Fruit fly (Drosophila melanogaster) whole organism, larva: ENCODE measurements around the gene Pxd.
A peak's percentile ranks its signal among the peaks of the same experiment; 100 is the strongest.

ENCODE experiments used
- noc ChIP-seq: fragments of 200-800 bp; sonication (Bioruptor generic); optimal IDR thresholded peaks from 3 replicates; lab custom pipeline; 2019; ENCODE audit warnings: missing biosample characterization, mild to moderate bottlenecking, missing genetic modification characterization, moderate library complexity

Pxd gene

DNA sequence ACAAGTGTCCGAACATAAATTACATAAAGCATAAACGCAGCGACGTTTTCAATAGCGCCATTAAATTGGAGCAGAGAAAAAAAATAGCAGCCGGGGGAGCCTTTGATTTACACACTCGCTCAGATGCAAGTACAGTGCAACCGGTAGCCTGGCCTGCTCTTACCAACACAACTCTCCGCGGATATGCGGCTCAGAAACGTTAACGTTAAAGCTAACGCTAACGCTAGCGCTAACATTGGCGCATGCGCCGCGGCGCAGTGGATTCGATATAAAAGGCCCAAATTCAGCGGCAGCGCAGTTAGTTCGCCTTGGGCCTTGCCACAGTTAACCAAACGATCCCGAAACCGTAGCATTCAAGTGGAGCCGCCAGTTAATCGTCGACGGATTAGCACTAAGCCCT is at the start of gene Pxd:
Gene Pxd (plus strand): TSS at position 301 of the 400 bp plus-strand sequence.
- TF ChIP-seq noc (tag; lab: Kevin White, UChicago), result no peak

dm6 chr3R:16969361-16970355 is 44.7 kb upstream of the Pxd start:
- no peak for TF ChIP-seq noc (tag; lab: Kevin White, UChicago)

DNA sequence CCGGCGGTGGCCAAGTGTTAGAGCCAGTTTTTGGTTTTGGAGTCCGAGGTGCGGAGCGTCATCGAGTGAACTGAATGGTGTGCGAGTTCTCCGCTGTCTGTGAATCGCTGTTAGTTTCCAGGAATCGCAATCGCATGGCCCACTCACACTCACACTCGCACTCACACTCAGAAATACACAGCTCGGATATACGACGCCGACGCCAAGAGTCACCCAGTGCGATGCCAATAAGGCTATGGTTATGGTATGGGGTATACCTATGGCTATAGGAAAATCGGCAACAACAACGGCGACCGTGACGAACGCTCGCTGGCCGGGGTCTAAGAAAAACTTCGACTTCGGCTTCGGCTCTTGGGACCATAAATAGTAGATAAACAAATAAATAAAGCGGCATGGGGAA is 42.2 kb upstream of the Pxd start, which contains the start of gene Abd-B:
Gene Abd-B (minus strand): TSS at position 101 of the 400 bp plus-strand sequence.
- TF ChIP-seq noc (tag; lab: Kevin White, UChicago), result no peak

- TF ChIP-seq noc (tag; lab: Kevin White, UChicago), result no peak
These were observed 41.8 kb upstream of the Pxd start for dm6 chr3R:16972575-16972974.

DNA sequence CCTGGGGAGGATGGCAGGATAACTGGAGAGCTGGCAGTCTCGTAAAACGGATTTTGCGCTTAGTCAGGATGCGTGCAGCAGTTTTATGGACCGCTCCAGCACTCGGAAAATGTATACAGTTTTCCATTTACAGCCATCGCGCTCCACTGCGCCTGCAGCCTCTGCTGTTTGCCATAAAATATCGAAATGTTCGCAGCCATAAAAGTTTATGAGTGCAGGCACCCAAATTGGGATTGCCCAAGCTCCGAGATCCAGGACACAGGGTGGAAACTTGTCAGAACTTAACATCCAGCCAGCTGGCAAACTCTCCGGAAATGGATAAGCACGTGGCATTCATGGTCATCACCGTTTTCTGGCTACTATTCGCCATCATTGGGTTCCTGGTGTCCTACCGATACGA is 39.5 kb upstream of the Pxd start, which contains the start of gene VhaM9.7-d:
Gene VhaM9.7-d (plus strand): TSS at position 301 of the 400 bp plus-strand sequence.
- TF ChIP-seq noc (tag; lab: Kevin White, UChicago), result no peak

DNA sequence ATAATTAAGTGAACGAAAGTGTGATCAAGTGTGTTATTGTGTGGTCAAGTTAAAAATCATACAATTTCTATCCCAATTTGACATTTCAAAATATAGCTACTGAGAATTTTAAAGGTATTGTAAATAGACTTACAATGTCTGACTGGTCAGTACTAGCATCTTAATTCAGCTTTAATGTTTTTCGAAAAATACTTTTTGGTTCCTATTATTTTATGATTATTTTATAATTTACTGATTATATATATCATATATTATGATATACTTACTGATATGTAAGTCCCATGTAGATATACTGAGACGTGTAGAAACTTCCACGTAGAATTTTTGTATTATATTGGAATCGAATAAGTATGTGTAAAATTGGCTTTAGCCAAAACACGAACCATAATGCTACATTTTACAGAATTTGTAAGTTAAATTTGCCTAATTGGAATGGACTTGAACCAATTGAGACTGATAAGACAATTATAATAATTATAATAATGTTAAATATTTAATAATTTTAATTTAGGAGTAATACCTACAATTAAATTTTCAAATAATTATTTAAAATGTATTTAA is 36.6 kb upstream of the Pxd start, which contains the start of gene Actn3:
Gene Actn3 (minus strand): TSS at position 51 of the 561 bp plus-strand sequence.
- TF ChIP-seq noc (tag; lab: Kevin White, UChicago), result no peak

dm6 chr3R:16980958-16981623 is 33.3 kb upstream of the Pxd start:
- no peak for TF ChIP-seq noc (tag; lab: Kevin White, UChicago)

DNA sequence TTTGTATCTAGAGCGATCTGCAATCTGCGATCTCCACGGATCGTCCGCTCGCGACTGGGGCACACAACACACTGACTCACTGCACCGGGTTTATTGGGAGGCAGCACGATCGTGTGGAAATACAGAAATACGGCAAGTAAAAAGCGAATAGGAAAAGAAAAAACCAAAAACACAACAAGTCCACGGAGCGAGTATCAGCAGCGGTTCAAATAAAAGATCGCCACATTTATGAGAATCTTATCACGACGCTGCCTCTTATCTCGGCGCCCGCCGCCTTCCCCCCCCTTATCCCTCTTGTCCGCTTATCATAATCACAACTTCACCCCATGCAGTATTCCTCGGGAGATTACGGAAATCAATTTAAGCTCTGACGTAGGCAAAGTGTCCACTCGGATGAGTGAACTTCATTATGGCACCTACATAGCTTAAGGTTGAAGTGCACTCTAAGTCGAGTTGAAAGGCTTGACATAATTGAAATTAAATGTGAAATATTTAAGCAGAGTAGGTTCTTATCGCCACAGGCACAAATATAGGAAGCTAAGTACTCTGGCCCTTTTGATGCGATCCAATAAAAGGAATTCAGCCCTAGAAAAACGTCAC is 32.2 kb upstream of the Pxd start, which contains the start of gene AhcyL2:
Gene AhcyL2 (minus strand): TSS at position 51 of the 600 bp plus-strand sequence.
- peak; percentile 86 for TF ChIP-seq noc (tag; lab: Kevin White, UChicago)

DNA sequence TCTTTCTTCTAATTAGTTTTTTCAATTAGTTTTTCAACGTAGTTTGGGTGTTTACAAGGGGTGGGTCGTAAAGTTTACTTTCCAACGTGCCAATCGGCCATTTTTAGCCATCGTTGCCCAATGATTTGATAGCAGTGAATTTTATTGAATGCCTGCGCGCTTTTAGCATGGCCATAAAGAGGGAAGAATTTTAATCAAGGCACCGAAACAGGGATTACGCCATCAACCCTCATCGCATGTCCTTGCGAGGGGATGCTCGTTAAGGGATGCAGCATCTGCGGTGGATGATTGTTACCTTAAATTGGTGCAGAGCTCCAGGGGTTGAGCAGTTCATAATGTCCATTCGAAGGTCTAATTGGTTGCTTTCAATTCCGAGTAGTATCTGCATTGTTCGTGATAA is 31.4 kb upstream of the Pxd start:
- TF ChIP-seq noc (tag; lab: Kevin White, UChicago), result no peak

- TF ChIP-seq noc (tag; lab: Kevin White, UChicago), result no peak
These were observed 30.2 kb upstream of the Pxd start for dm6 chr3R:16984221-16984620.

- no peak for TF ChIP-seq noc (tag; lab: Kevin White, UChicago)
These were observed 28.8 kb upstream of the Pxd start for dm6 chr3R:16985547-16985946.

DNA sequence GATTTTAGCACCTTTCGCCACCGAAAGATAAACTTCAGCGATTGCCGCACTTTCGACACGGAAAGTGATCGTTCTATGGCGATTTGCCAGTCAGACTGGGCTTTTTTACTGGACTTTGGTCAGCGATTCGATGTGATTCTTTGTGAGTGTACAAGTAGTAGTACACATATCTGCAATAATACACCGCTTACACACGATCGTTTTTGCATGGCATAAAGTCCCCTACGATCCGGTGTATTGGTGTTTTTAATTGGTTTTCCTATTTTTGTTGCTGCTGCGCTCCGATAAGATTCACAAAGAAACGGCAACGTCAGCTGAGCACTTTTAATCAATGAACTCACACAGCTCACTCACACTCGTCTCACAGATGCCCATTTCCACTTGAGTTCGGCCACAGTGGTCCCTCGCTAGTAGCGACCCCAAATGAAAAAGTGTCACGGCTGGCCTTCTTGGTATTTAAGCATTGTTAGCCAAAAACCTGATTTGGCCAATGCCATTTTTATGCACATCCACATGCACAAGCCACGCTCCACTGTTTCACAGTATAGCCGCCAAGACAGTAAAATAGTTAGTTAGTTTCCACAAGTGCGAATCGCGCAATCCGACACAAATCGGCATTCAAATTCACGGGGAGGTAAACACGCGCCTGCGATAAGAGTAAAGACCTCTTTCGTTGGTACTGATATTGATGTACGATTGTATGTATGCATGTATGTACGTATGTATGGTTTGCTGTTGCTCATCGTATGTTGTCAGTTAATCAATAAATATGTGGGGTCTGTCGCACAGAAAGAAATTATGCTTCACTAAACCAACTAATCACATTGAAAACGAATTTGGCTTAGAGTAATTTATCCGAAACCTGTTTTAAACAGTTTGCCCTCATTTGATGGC is 27.9 kb upstream of the Pxd start:
- peak; percentile 100 for TF ChIP-seq noc (tag; lab: Kevin White, UChicago)

dm6 chr3R:16987220-16987923 is 27.0 kb upstream of the Pxd start, which contains the start of gene CG18622:
Gene CG18622 (minus strand): TSS chr3R:16987732.
- no peak for TF ChIP-seq noc (tag; lab: Kevin White, UChicago)

DNA sequence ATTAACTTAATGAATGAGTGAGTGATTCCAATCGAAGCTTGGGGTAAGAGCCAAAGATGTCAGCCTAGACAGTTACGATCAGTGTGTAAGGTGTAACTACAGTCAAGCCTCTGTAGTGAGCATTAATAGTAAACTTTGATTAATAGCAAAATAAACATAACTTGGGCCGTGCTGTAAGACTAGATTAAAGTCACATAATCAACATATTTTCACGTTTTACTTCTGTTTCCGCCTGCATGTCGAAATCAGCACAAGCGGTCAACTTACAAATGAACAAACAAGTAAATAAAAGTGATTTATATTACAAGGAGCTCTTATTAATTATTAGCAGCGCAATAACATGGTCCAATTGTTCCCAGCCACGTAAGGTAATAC is 26.5 kb upstream of the Pxd start:
- no peak for TF ChIP-seq noc (tag; lab: Kevin White, UChicago)
